Worm (Caenorhabditis elegans) whole organism, young adult: Measurements from ENCODE around the gene Y51H7C.13.

Experiments used
- F22D6.2 ChIP-seq: sonication (generic microtip); optimal IDR thresholded peaks from 2 replicates; lab custom pipeline; 2016; ENCODE audit warnings: mild to moderate bottlenecking, missing genetic modification characterization, missing compliant biosample characterization
- F37B4.10 ChIP-seq: fragments of 200-800 bp; sonication (Bioruptor generic); IDR thresholded peaks from 2 replicates; pipeline ENCODE4 v1.3.6; 2022; ENCODE audit warnings: missing genetic modification characterization, missing compliant biosample characterization
- F39B2.1 ChIP-seq: fragments of 200-800 bp; sonication (Bioruptor generic); IDR thresholded peaks from 2 replicates; pipeline ENCODE4 v1.3.6; 2022; ENCODE audit warnings: missing genetic modification reagents, missing genetic modification characterization, missing compliant biosample characterization
- F49E8.2 ChIP-seq: sonication (generic microtip); optimal IDR thresholded peaks from 3 replicates; lab custom pipeline; 2017; ENCODE audit warnings: missing genetic modification characterization, mild to moderate bottlenecking, missing compliant biosample characterization, antibody characterized with exemption, moderate library complexity; ENCODE audit not compliant: insufficient read depth
- K12H6.12 ChIP-seq: fragments of 200-800 bp; sonication (Bioruptor generic); optimal IDR thresholded peaks from 2 replicates; lab custom pipeline; 2018; ENCODE audit warnings: mild to moderate bottlenecking, missing genetic modification characterization, missing compliant biosample characterization
- T07F8.4 ChIP-seq: sonication (generic microtip); optimal IDR thresholded peaks from 2 replicates; lab custom pipeline; 2016; ENCODE audit warnings: mild to moderate bottlenecking, missing genetic modification characterization, moderate library complexity, missing compliant biosample characterization
- T26A5.8 ChIP-seq: sonication (generic microtip); optimal IDR thresholded peaks from 2 replicates; lab custom pipeline; 2016; ENCODE audit warnings: missing genetic modification characterization, missing compliant biosample characterization
- Y53G8AR.9 ChIP-seq: fragments of 200-800 bp; sonication (Bioruptor generic); conservative IDR thresholded peaks from 2 replicates; pipeline ENCODE4 v1.3.6; 2022; ENCODE audit warnings: missing genetic modification reagents, missing genetic modification characterization, missing compliant biosample characterization
- Y79H2A.3 ChIP-seq: fragments of 200-800 bp; sonication (Bioruptor generic); conservative IDR thresholded peaks from 2 replicates; pipeline ENCODE4 v1.3.6; 2022; ENCODE audit warnings: missing genetic modification reagents, missing genetic modification characterization, missing compliant biosample characterization
- ZK185.1 ChIP-seq: sonication (generic microtip); optimal IDR thresholded peaks from 2 replicates; lab custom pipeline; 2016; ENCODE audit warnings: mild to moderate bottlenecking, missing genetic modification characterization, missing compliant biosample characterization; ENCODE audit not compliant: poor library complexity, severe bottlenecking
- aptf-2 ChIP-seq: fragments of 200-800 bp; sonication (Bioruptor generic); conservative IDR thresholded peaks from 2 replicates; pipeline ENCODE4 v1.3.6; 2022; ENCODE audit warnings: missing genetic modification reagents, missing genetic modification characterization, missing compliant biosample characterization
- atf-7 ChIP-seq: sonication (generic microtip); optimal IDR thresholded peaks from 2 replicates; lab custom pipeline; 2017; ENCODE audit warnings: mild to moderate bottlenecking, missing genetic modification characterization, missing compliant biosample characterization
- attf-5 ChIP-seq: fragments of 200-800 bp; sonication (Bioruptor generic); optimal IDR thresholded peaks from 2 replicates; lab custom pipeline; 2018; ENCODE audit warnings: mild to moderate bottlenecking, missing genetic modification characterization, missing compliant biosample characterization
- bed-2 ChIP-seq: fragments of 200-800 bp; sonication (Bioruptor generic); IDR thresholded peaks from 2 replicates; pipeline ENCODE4 v1.3.6; 2022; ENCODE audit warnings: missing genetic modification reagents, missing genetic modification characterization, missing compliant biosample characterization
- ceh-91 ChIP-seq: fragments of 200-800 bp; sonication (Bioruptor generic); IDR thresholded peaks from 2 replicates; pipeline ENCODE4 v1.3.6; 2022; ENCODE audit warnings: missing genetic modification reagents, missing genetic modification characterization, missing compliant biosample characterization
- die-1 ChIP-seq: sonication (generic microtip); optimal IDR thresholded peaks from 2 replicates; lab custom pipeline; 2016; ENCODE audit warnings: missing genotype, mild to moderate bottlenecking, missing genetic modification characterization, missing compliant biosample characterization
- dpl-1 ChIP-seq: fragments of 150-350 bp; optimal IDR thresholded peaks from 2 replicates; lab custom pipeline; 2014; ENCODE audit warnings: missing biosample characterization, missing genetic modification reagents, missing genetic modification characterization
- fkh-3 ChIP-seq: sonication (generic microtip); optimal IDR thresholded peaks from 2 replicates; lab custom pipeline; 2016; ENCODE audit warnings: mild to moderate bottlenecking, missing genetic modification characterization, missing compliant biosample characterization
- hlh-26 ChIP-seq: fragments of 200-800 bp; sonication (Bioruptor generic); conservative IDR thresholded peaks from 2 replicates; pipeline ENCODE4 v1.3.6; 2022; ENCODE audit warnings: missing genetic modification reagents, missing genetic modification characterization, missing compliant biosample characterization
- hsf-1 ChIP-seq: fragments of 200-800 bp; sonication (Bioruptor generic); IDR thresholded peaks from 2 replicates; pipeline ENCODE4 v1.3.6; 2022; ENCODE audit warnings: missing genetic modification reagents, missing genetic modification characterization, missing compliant biosample characterization
- let-526 ChIP-seq: fragments of 200-800 bp; sonication (Bioruptor generic); IDR thresholded peaks from 2 replicates; pipeline ENCODE4 v1.3.6; 2022; ENCODE audit warnings: missing genetic modification reagents, missing genetic modification characterization, missing compliant biosample characterization
- lin-26 ChIP-seq: fragments of 200-800 bp; sonication (Bioruptor generic); IDR thresholded peaks from 2 replicates; pipeline ENCODE4 v1.3.6; 2022; ENCODE audit warnings: missing genetic modification reagents, missing genetic modification characterization, missing compliant biosample characterization
- lin-35 ChIP-seq, 3 experiments: fragments of 150-350 bp in 2 of 3; sonication (generic microtip) in 1 of 3; optimal IDR thresholded peaks; 2 replicates each; lab custom pipeline; 2014 to 2018; ENCODE audit warnings: missing biosample characterization in 3 of 3, missing genetic modification characterization in 3 of 3, missing genetic modification reagents in 3 of 3
- lir-1 ChIP-seq: fragments of 200-800 bp; sonication (Bioruptor generic); conservative IDR thresholded peaks from 2 replicates; pipeline ENCODE4 v1.3.6; 2022; ENCODE audit warnings: missing genetic modification reagents, missing genetic modification characterization, missing compliant biosample characterization
- mcd-1 ChIP-seq: fragments of 200-800 bp; sonication (Bioruptor generic); IDR thresholded peaks from 2 replicates; pipeline ENCODE4 v1.3.6; 2022; ENCODE audit warnings: missing genetic modification reagents, missing genetic modification characterization, missing compliant biosample characterization
- nfya-2 ChIP-seq: fragments of 200-800 bp; sonication (Bioruptor generic); IDR thresholded peaks from 2 replicates; pipeline ENCODE4 v1.3.6; 2022; ENCODE audit warnings: missing genetic modification reagents, missing genetic modification characterization, missing compliant biosample characterization
- nhr-120 ChIP-seq: fragments of 200-800 bp; sonication (Bioruptor generic); IDR thresholded peaks from 2 replicates; pipeline ENCODE4 v1.3.6; 2022; ENCODE audit warnings: missing genetic modification characterization, missing compliant biosample characterization
- nhr-179 ChIP-seq: sonication (generic microtip); optimal IDR thresholded peaks from 2 replicates; lab custom pipeline; 2016; ENCODE audit warnings: mild to moderate bottlenecking, missing genetic modification characterization, missing compliant biosample characterization
- nhr-90 ChIP-seq: sonication (generic microtip); optimal IDR thresholded peaks from 2 replicates; lab custom pipeline; 2016; ENCODE audit warnings: missing genotype, mild to moderate bottlenecking, missing genetic modification characterization, missing compliant biosample characterization
- pbrm-1 ChIP-seq: fragments of 200-800 bp; sonication (Bioruptor generic); IDR thresholded peaks from 2 replicates; pipeline ENCODE4 v1.3.6; 2022; ENCODE audit warnings: missing genetic modification reagents, missing genetic modification characterization, missing compliant biosample characterization
- pha-4 ChIP-seq: fragments of 150-350 bp; sonication (generic microtip); optimal IDR thresholded peaks from 2 replicates; lab custom pipeline; 2014; ENCODE audit warnings: missing biosample characterization, missing genetic modification reagents, missing genetic modification characterization
- snpc-1.1 ChIP-seq: sonication (generic microtip); optimal IDR thresholded peaks from 2 replicates; lab custom pipeline; 2017; ENCODE audit warnings: missing genetic modification characterization, mild to moderate bottlenecking, missing compliant biosample characterization, antibody characterized with exemption, moderate library complexity, missing genotype, missing genetic modification reagents; ENCODE audit not compliant: insufficient read depth
- tbx-9 ChIP-seq: sonication (generic microtip); optimal IDR thresholded peaks from 2 replicates; lab custom pipeline; 2016; ENCODE audit warnings: borderline replicate concordance, missing genetic modification characterization, inconsistent platforms, missing compliant biosample characterization
- tlf-1 ChIP-seq: fragments of 200-800 bp; sonication (Bioruptor generic); optimal IDR thresholded peaks from 2 replicates; lab custom pipeline; 2018; ENCODE audit warnings: mild to moderate bottlenecking, missing genetic modification characterization, missing compliant biosample characterization
- unc-130 ChIP-seq: sonication (generic microtip); optimal IDR thresholded peaks from 2 replicates; lab custom pipeline; 2016; ENCODE audit warnings: missing genetic modification reagents, missing genetic modification characterization, missing compliant biosample characterization
- xnd-1 ChIP-seq: sonication (generic microtip); optimal IDR thresholded peaks from 2 replicates; lab custom pipeline; 2016; ENCODE audit warnings: missing genotype, missing genetic modification reagents, missing genetic modification characterization, missing compliant biosample characterization

Y51H7C.13 gene

ce11 chrII:1446696-1447293, 19.6 kb downstream of the Y51H7C.13 start, which contains the start of gene Y51H7C.12:
Gene Y51H7C.12, minus strand, starts transcription at chrII:1446746.
- peak; percentile 90 for TF ChIP-seq aptf-2 (GFP tag; lab: Robert Waterston, UW)

- TF ChIP-seq nhr-90 (tag; lab: Kevin White, UChicago) (no peak), hlh-26 (GFP tag; lab: Robert Waterston, UW) (no peak), T26A5.8 (no peak), dpl-1 (no peak), mcd-1 (GFP tag; lab: Robert Waterston, UW) (no peak), F37B4.10 (no peak), nhr-179 (tag; lab: Kevin White, UChicago) (no peak), lin-35 (GFP tag; optimal IDR thresholded peaks at IDR 0.05; lab: Kevin White, UChicago) (no peak), Y53G8AR.9 (no peak), Y79H2A.3 (GFP tag; lab: Robert Waterston, UW) (no peak), pbrm-1 (GFP tag; lab: Robert Waterston, UW) (no peak), bed-2 (GFP tag; lab: Robert Waterston, UW) (no peak), fkh-3 (tag; lab: Kevin White, UChicago) (no peak), lin-26 (GFP tag; lab: Robert Waterston, UW) (no peak), atf-7 (tag; lab: Kevin White, UChicago) (no peak), unc-130 (GFP tag; lab: Kevin White, UChicago) (no peak), tlf-1 (GFP tag; lab: Kevin White, UChicago) (no peak), hsf-1 (GFP tag; lab: Robert Waterston, UW) (no peak), lir-1 (GFP tag; lab: Robert Waterston, UW) (no peak), attf-5 (GFP tag; lab: Kevin White, UChicago) (no peak)
Measured at ce11 chrII:1444911-1445310, 21.4 kb downstream of the Y51H7C.13 start, which contains the start of gene scl-17. Gene scl-17, plus strand, starts transcription at chrII:1445211.

- no peak for TF ChIP-seq bed-2 (GFP tag; lab: Robert Waterston, UW)
- no peak for TF ChIP-seq T26A5.8
- TF ChIP-seq tbx-9 (tag; lab: Kevin White, UChicago) = no peak
- no peak for TF ChIP-seq let-526 (GFP tag; lab: Robert Waterston, UW)
- no peak for TF ChIP-seq ceh-91 (GFP tag; lab: Robert Waterston, UW)
- no peak for TF ChIP-seq dpl-1
- no peak for TF ChIP-seq unc-130 (GFP tag; lab: Kevin White, UChicago)
- no peak for TF ChIP-seq K12H6.12 (tag; lab: Kevin White, UChicago)
- no peak for TF ChIP-seq T07F8.4
- no peak for TF ChIP-seq Y53G8AR.9
- no peak for TF ChIP-seq die-1 (tag; lab: Kevin White, UChicago)
- no peak for TF ChIP-seq xnd-1
- no peak for TF ChIP-seq F49E8.2 (tag; lab: Kevin White, UChicago)
- no peak for TF ChIP-seq F39B2.1 (GFP tag; lab: Robert Waterston, UW)
- no peak for TF ChIP-seq snpc-1.1 (tag; lab: Kevin White, UChicago)
- TF ChIP-seq ZK185.1 = no peak
- no peak for TF ChIP-seq pha-4
- no peak for TF ChIP-seq nhr-120
- TF ChIP-seq F22D6.2 (tag; lab: Kevin White, UChicago) = no peak
- TF ChIP-seq nfya-2 (GFP tag; lab: Robert Waterston, UW) = no peak
Measured at ce11 chrII:1441479-1441878, 24.9 kb downstream of the Y51H7C.13 start.
